Worm (Caenorhabditis elegans) whole organism, early embryonic: ENCODE results near the gene ubc-24.

ENCODE experiments used
- ets-7 ChIP-seq: sonication (generic microtip); optimal IDR thresholded peaks from 2 replicates; lab custom pipeline; 2016; ENCODE audit warnings: missing genotype, missing genetic modification characterization, missing compliant biosample characterization
- flt-1 ChIP-seq: fragments of 200-800 bp; sonication (Bioruptor generic); IDR thresholded peaks from 2 replicates; pipeline ENCODE4 v1.3.6; 2022; ENCODE audit warnings: missing genetic modification characterization, missing compliant biosample characterization
- hmbx-1 ChIP-seq: sonication (generic microtip); optimal IDR thresholded peaks from 2 replicates; lab custom pipeline; 2016; ENCODE audit warnings: mild to moderate bottlenecking, missing genetic modification characterization, missing compliant biosample characterization

DNA sequence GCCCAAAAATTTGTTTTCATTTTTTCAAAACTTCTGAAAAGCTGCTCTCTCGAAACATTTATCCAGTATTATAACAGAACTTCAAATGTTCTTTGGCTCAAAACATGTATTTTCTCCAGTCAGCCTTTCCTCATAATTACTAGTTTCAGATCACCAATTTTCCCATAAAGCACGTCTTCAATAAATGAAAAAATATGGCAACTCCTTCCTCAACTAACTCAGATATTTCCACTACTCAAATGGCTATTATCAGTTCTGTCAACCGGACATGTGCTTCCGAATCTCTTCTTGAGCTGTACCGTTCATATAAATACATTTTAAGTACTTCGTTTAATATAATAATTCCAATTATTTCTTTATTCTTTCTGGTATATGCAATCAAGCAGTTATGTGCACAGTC lies 2.1 kb downstream of the ubc-24 start, which contains the start of gene sra-13:
- TF ChIP-seq hmbx-1 (tag; lab: Kevin White, UChicago) (no peak), flt-1 (GFP tag; lab: Robert Waterston, UW) (no peak), ets-7 (no peak)
